Fruit fly (Drosophila melanogaster): ENCODE results near the gene Hers.
A peak's percentile ranks its signal among the peaks of the same experiment; 100 is the strongest.

The Hers gene

dm6 chrX:19886936-19887934 lies 21.3 kb downstream of the Hers start (continued):
- TF ChIP-seq Abd-B (GFP tag; optimal IDR thresholded peaks at IDR 0.05) (no peak), kay (GFP tag; optimal IDR thresholded peaks at IDR 0.05) (no peak), gfzf (GFP tag; optimal IDR thresholded peaks at IDR 0.05) (no peak), Scr (GFP tag; IDR thresholded peaks at IDR 0.05; ENCODE audit: partially characterized antibody) (no peak), tin (GFP tag; optimal IDR thresholded peaks at IDR 0.05) (no peak), emc (GFP tag; optimal IDR thresholded peaks at IDR 0.05) (no peak), Ets97D (GFP tag; optimal IDR thresholded peaks at IDR 0.05) (no peak), CG15696 (tag; optimal IDR thresholded peaks at IDR 0.05) (no peak), CG15073 (GFP tag; optimal IDR thresholded peaks at IDR 0.05) (no peak), gcm2 (GFP tag; optimal IDR thresholded peaks at IDR 0.05) (no peak), Gug (GFP tag; IDR thresholded peaks at IDR 0.05) (no peak), Doc3 (GFP tag; IDR thresholded peaks at IDR 0.05; ENCODE audit: partially characterized antibody) (no peak), dm (GFP tag; optimal IDR thresholded peaks at IDR 0.05) (no peak), dati (GFP tag; IDR thresholded peaks at IDR 0.05) (no peak), mirr (GFP tag; optimal IDR thresholded peaks at IDR 0.05) (no peak), CG10209 (GFP tag; optimal IDR thresholded peaks at IDR 0.05) (no peak), CG13123 (GFP tag; optimal IDR thresholded peaks at IDR 0.05) (no peak), CG2875 (GFP tag; optimal IDR thresholded peaks at IDR 0.05) (no peak), CG3163 (GFP tag; optimal IDR thresholded peaks at IDR 0.05) (peak; percentile 89), CG17568 (GFP tag; optimal IDR thresholded peaks at IDR 0.05) (no peak), CG8089 (GFP tag; optimal IDR thresholded peaks at IDR 0.05) (no peak), CG12942 (GFP tag; optimal IDR thresholded peaks at IDR 0.05) (no peak), B-H2 (GFP tag; optimal IDR thresholded peaks at IDR 0.05) (no peak), CG3281 (GFP tag; optimal IDR thresholded peaks at IDR 0.05) (peak; percentile 8), oc (tag; optimal IDR thresholded peaks at IDR 0.05) (no peak), gcm (GFP tag; optimal IDR thresholded peaks at IDR 0.05) (no peak), Myb (GFP tag; optimal IDR thresholded peaks at IDR 0.05) (no peak), rib (GFP tag; IDR thresholded peaks at IDR 0.05) (no peak), vnd (GFP tag; IDR thresholded peaks at IDR 0.05; ENCODE audit: partially characterized antibody) (no peak), CG34422 (GFP tag; IDR thresholded peaks at IDR 0.05) (0 out of 3 replicates have a peak, but pooled peaks have one; percentile 18), CG15479 (GFP tag; optimal IDR thresholded peaks at IDR 0.05) (peak; percentile 68), Rfx (GFP tag; IDR thresholded peaks at IDR 0.05) (peak; percentile 36; the same call in 1 of the 2 replicates), CG4282 (GFP tag; optimal IDR thresholded peaks at IDR 0.05) (peak; percentile 5), Jarid2 (GFP tag; optimal IDR thresholded peaks at IDR 0.05) (peak; percentile 97), danr (GFP tag; IDR thresholded peaks at IDR 0.05) (no peak), chm (GFP tag; IDR thresholded peaks at IDR 0.05) (no peak), wor (GFP tag; IDR thresholded peaks at IDR 0.05) (no peak), luna (GFP tag; optimal IDR thresholded peaks at IDR 0.05) (no peak), lbe (GFP tag; optimal IDR thresholded peaks at IDR 0.05) (no peak), CG4424 (GFP tag; optimal IDR thresholded peaks at IDR 0.05) (no peak), her (GFP tag; optimal IDR thresholded peaks at IDR 0.05) (no peak), pfk (GFP tag; optimal IDR thresholded peaks at IDR 0.05) (no peak), z (GFP tag; IDR thresholded peaks at IDR 0.05) (no peak), seq (GFP tag; IDR thresholded peaks at IDR 0.05) (peak; percentile 42; the same call in 1 of the 2 replicates), CG17186 (GFP tag; optimal IDR thresholded peaks at IDR 0.05) (no peak), CG31388 (GFP tag; optimal IDR thresholded peaks at IDR 0.05) (no peak), HLH54F (GFP tag; optimal IDR thresholded peaks at IDR 0.05) (no peak), dan (GFP tag; IDR thresholded peaks at IDR 0.05) (no peak), CG3995 (GFP tag; optimal IDR thresholded peaks at IDR 0.05) (no peak)
